Fruit fly (Drosophila melanogaster) whole organism, prepupa: Measurements from ENCODE around the gene CG8420.

Experiments
- Blimp-1 ChIP-seq: fragments of 200-800 bp; sonication (Bioruptor generic); optimal IDR thresholded peaks from 3 replicates; lab custom pipeline; 2017; ENCODE audit warnings: missing biosample characterization, missing genetic modification characterization, mild to moderate bottlenecking, moderate library complexity, missing genetic modification reagents
- CG10631 ChIP-seq: fragments of 200-800 bp; sonication (Bioruptor generic); optimal IDR thresholded peaks from 2 replicates; lab custom pipeline; 2016; ENCODE audit warnings: missing biosample characterization, missing genetic modification characterization
- CG10669 ChIP-seq: fragments of 200-800 bp; sonication (Bioruptor generic); optimal IDR thresholded peaks from 3 replicates; lab custom pipeline; 2018; ENCODE audit warnings: missing biosample characterization, mild to moderate bottlenecking, missing genetic modification characterization, moderate library complexity
- CG11294 ChIP-seq: fragments of 200-800 bp; sonication (Bioruptor generic); IDR thresholded peaks from 2 replicates; pipeline ENCODE4 v1.3.6; 2022; ENCODE audit warnings: missing biosample characterization, missing genetic modification characterization
- CG11762 ChIP-seq: fragments of 200-800 bp; sonication (Bioruptor generic); optimal IDR thresholded peaks from 3 replicates; lab custom pipeline; 2016; ENCODE audit warnings: missing biosample characterization, missing genetic modification characterization; ENCODE audit not compliant: insufficient read depth
- CG11902 ChIP-seq: fragments of 200-800 bp; sonication (Bioruptor generic); optimal IDR thresholded peaks from 3 replicates; lab custom pipeline; 2016; ENCODE audit warnings: missing biosample characterization, missing genetic modification characterization
- CG15336 ChIP-seq: fragments of 200-800 bp; sonication (Bioruptor generic); IDR thresholded peaks from 2 replicates; pipeline ENCODE4 v1.3.6; 2022; ENCODE audit warnings: missing biosample characterization, missing genetic modification characterization
- CG1621 ChIP-seq: fragments of 200-800 bp; sonication (Bioruptor generic); optimal IDR thresholded peaks from 3 replicates; lab custom pipeline; 2018; ENCODE audit warnings: missing biosample characterization, mild to moderate bottlenecking, missing genetic modification characterization
- CG3032 ChIP-seq: fragments of 200-800 bp; optimal IDR thresholded peaks from 2 replicates; lab custom pipeline; 2019; ENCODE audit warnings: missing biosample characterization, mild to moderate bottlenecking, missing genetic modification characterization, moderate library complexity
- CG31627 ChIP-seq: fragments of 200-800 bp; sonication (Bioruptor generic); optimal IDR thresholded peaks from 3 replicates; lab custom pipeline; 2016; ENCODE audit warnings: missing biosample characterization, missing genetic modification characterization
- CG32006 ChIP-seq: fragments of 200-800 bp; sonication (Bioruptor generic); optimal IDR thresholded peaks from 3 replicates; lab custom pipeline; 2017; ENCODE audit warnings: missing biosample characterization, mild to moderate bottlenecking, missing genetic modification characterization
- CG3919 ChIP-seq: fragments of 200-800 bp; sonication (Bioruptor generic); optimal IDR thresholded peaks from 3 replicates; lab custom pipeline; 2016; ENCODE audit warnings: missing biosample characterization, missing genetic modification characterization
- CG6163 ChIP-seq: fragments of 200-800 bp; sonication (Bioruptor generic); IDR thresholded peaks from 3 replicates; pipeline ENCODE4 v1.3.6; 2022; ENCODE audit warnings: missing biosample characterization, missing genetic modification characterization
- CG6792 ChIP-seq: fragments of 200-800 bp; sonication (Bioruptor generic); optimal IDR thresholded peaks from 3 replicates; lab custom pipeline; 2016; ENCODE audit warnings: missing biosample characterization, missing genetic modification characterization
- CG6808 ChIP-seq: fragments of 200-800 bp; sonication (Bioruptor generic); optimal IDR thresholded peaks from 3 replicates; lab custom pipeline; 2017; ENCODE audit warnings: missing biosample characterization, missing genetic modification characterization, mild to moderate bottlenecking, moderate library complexity, missing genetic modification reagents
- CG6854 ChIP-seq: fragments of 200-800 bp; sonication (Bioruptor generic); optimal IDR thresholded peaks from 2 replicates; lab custom pipeline; 2017; ENCODE audit warnings: missing biosample characterization, mild to moderate bottlenecking, missing genetic modification characterization
- CG7368 ChIP-seq: fragments of 200-800 bp; sonication (Bioruptor generic); optimal IDR thresholded peaks from 3 replicates; lab custom pipeline; 2016; ENCODE audit warnings: missing biosample characterization, missing genetic modification characterization
- CG8319 ChIP-seq: fragments of 200-800 bp; sonication (Bioruptor generic); optimal IDR thresholded peaks from 3 replicates; lab custom pipeline; 2016; ENCODE audit warnings: missing biosample characterization, missing genetic modification characterization
- CG8632 ChIP-seq: fragments of 200-800 bp; sonication (Bioruptor generic); optimal IDR thresholded peaks from 3 replicates; lab custom pipeline; 2016; ENCODE audit warnings: missing biosample characterization, missing genetic modification characterization
- CG9139 ChIP-seq: fragments of 200-800 bp; sonication (Bioruptor generic); optimal IDR thresholded peaks from 3 replicates; lab custom pipeline; 2017; ENCODE audit warnings: missing biosample characterization, mild to moderate bottlenecking, missing genetic modification characterization
- Eip75B ChIP-seq: fragments of 200-800 bp; sonication (Bioruptor generic); optimal IDR thresholded peaks from 3 replicates; lab custom pipeline; 2016; ENCODE audit warnings: missing biosample characterization, missing genetic modification characterization
- Eip78C ChIP-seq: fragments of 200-800 bp; sonication (Bioruptor generic); peaks from one replicate; lab custom pipeline; 2016; ENCODE audit warnings: missing biosample characterization, missing genetic modification characterization
- Eip93F ChIP-seq: fragments of 200-800 bp; sonication (Bioruptor generic); optimal IDR thresholded peaks from 2 replicates; lab custom pipeline; 2016; ENCODE audit warnings: missing biosample characterization, mild to moderate bottlenecking, missing genetic modification characterization
- Ets21C ChIP-seq: fragments of 200-800 bp; sonication (Bioruptor generic); optimal IDR thresholded peaks from 3 replicates; lab custom pipeline; 2016; ENCODE audit warnings: missing biosample characterization, missing genetic modification characterization
- Ets96B ChIP-seq: fragments of 200-800 bp; optimal IDR thresholded peaks from 2 replicates; lab custom pipeline; 2019; ENCODE audit warnings: missing biosample characterization, mild to moderate bottlenecking, missing genetic modification characterization, moderate library complexity
- Gug ChIP-seq: fragments of 200-800 bp; sonication (Bioruptor generic); IDR thresholded peaks from 2 replicates; pipeline ENCODE4 v1.3.6; 2022; ENCODE audit warnings: missing biosample characterization, missing genetic modification characterization
- Hr38 ChIP-seq: sonication (Bioruptor generic); optimal IDR thresholded peaks from 2 replicates; lab custom pipeline; 2016; ENCODE audit warnings: missing biosample characterization, missing genetic modification characterization
- Hr39 ChIP-seq: fragments of 200-800 bp; sonication (Bioruptor generic); optimal IDR thresholded peaks from 2 replicates; lab custom pipeline; 2016; ENCODE audit warnings: missing biosample characterization, missing genetic modification characterization
- Hr4 ChIP-seq: fragments of 200-800 bp; sonication (Bioruptor generic); optimal IDR thresholded peaks from 3 replicates; lab custom pipeline; 2016; ENCODE audit warnings: missing biosample characterization, missing genetic modification characterization
- OdsH ChIP-seq: fragments of 200-800 bp; sonication (Bioruptor generic); optimal IDR thresholded peaks from 3 replicates; lab custom pipeline; 2016; ENCODE audit warnings: missing biosample characterization, missing genetic modification characterization
- Sox102F ChIP-seq: fragments of 200-800 bp; sonication (Bioruptor generic); optimal IDR thresholded peaks from 2 replicates; lab custom pipeline; 2016; ENCODE audit warnings: missing biosample characterization, mild to moderate bottlenecking, missing genetic modification characterization
- Sox14 ChIP-seq: fragments of 200-800 bp; sonication (Bioruptor generic); optimal IDR thresholded peaks from 3 replicates; lab custom pipeline; 2016; ENCODE audit warnings: missing biosample characterization, missing genetic modification characterization
- Sox15 ChIP-seq: fragments of 200-800 bp; sonication (Bioruptor generic); optimal IDR thresholded peaks from 3 replicates; lab custom pipeline; 2016; ENCODE audit warnings: missing biosample characterization, missing genetic modification characterization
- achi ChIP-seq: fragments of 200-800 bp; sonication (Bioruptor generic); optimal IDR thresholded peaks from 3 replicates; lab custom pipeline; 2016; ENCODE audit warnings: missing biosample characterization, missing genetic modification characterization
- acj6 ChIP-seq: fragments of 200-800 bp; sonication (Bioruptor generic); optimal IDR thresholded peaks from 3 replicates; lab custom pipeline; 2016; ENCODE audit warnings: missing biosample characterization, missing genetic modification characterization
- cyc ChIP-seq: fragments of 200-800 bp; sonication (Bioruptor generic); optimal IDR thresholded peaks from 3 replicates; lab custom pipeline; 2016; ENCODE audit warnings: missing biosample characterization, missing genetic modification characterization
- eg ChIP-seq: fragments of 200-800 bp; sonication (Bioruptor generic); IDR thresholded peaks from 3 replicates; pipeline ENCODE4 v1.3.6; 2022; ENCODE audit warnings: missing biosample characterization, missing genetic modification characterization
- esn ChIP-seq: fragments of 200-800 bp; sonication (Bioruptor generic); optimal IDR thresholded peaks from 2 replicates; lab custom pipeline; 2016; ENCODE audit warnings: missing biosample characterization, mild to moderate bottlenecking, missing genetic modification characterization, moderate library complexity
- fd59A ChIP-seq: fragments of 200-800 bp; sonication (Bioruptor generic); optimal IDR thresholded peaks from 2 replicates; lab custom pipeline; 2017; ENCODE audit warnings: missing biosample characterization, mild to moderate bottlenecking, missing genetic modification characterization, missing genetic modification reagents
- fd85E ChIP-seq: fragments of 200-800 bp; sonication (Bioruptor generic); optimal IDR thresholded peaks from 3 replicates; lab custom pipeline; 2016; ENCODE audit warnings: missing biosample characterization, missing genetic modification characterization
- fkh ChIP-seq: fragments of 200-800 bp; sonication (Bioruptor generic); optimal IDR thresholded peaks from 3 replicates; lab custom pipeline; 2017; ENCODE audit warnings: missing biosample characterization, mild to moderate bottlenecking, missing genetic modification characterization, moderate library complexity
- lz ChIP-seq: fragments of 200-800 bp; sonication (Bioruptor generic); optimal IDR thresholded peaks from 3 replicates; lab custom pipeline; 2016; ENCODE audit warnings: missing biosample characterization, missing genetic modification characterization
- pdm3 ChIP-seq: fragments of 200-800 bp; sonication (Bioruptor generic); optimal IDR thresholded peaks from 3 replicates; lab custom pipeline; 2016; ENCODE audit warnings: missing biosample characterization, missing genetic modification characterization
- salr ChIP-seq, 2 experiments: fragments of 200-800 bp; sonication (Bioruptor generic); optimal IDR thresholded peaks; 3 replicates each; lab custom pipeline; 2016 to 2018; ENCODE audit warnings: missing biosample characterization in 2 of 2, missing genetic modification characterization in 2 of 2, mild to moderate bottlenecking in 1 of 2
- topi ChIP-seq: fragments of 200-800 bp; sonication (Bioruptor generic); optimal IDR thresholded peaks from 3 replicates; lab custom pipeline; 2016; ENCODE audit warnings: missing biosample characterization, missing genetic modification characterization

The CG8420 gene

DNA sequence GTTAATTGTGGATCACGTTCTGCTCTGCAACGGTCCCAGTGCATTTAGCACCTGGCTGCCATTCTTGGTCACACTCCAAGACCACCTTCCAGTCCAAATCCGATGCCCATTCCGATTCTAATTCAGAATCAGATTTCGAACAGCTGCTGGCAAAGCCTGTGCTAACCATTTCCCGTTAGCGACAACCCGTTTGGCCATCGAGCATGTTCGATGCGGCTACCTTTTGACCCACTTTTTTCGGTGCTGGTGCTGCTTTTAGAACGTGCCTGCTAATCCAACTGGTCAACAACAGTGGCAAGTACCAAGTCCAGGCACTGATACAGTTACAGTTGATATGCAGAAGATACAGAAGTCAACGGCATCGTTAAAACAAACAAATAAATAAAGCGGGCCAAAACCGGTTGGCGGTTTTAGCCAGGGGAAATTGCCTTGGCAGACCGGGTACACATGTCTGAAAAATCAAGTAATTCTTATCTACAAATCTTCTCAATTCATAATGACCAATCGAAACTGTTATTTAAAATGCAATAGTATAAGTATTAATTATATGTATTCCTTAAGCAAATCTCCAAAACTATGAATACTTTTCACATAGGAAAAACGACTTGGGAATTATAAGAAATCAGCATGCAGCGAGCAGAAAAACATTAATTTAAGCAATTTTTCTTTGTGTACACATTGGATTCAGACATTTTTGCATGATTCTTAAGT is 2.7 kb downstream of the CG8420 start (continued):
- TF ChIP-seq Sox14 (GFP tag; lab: Kevin White, UChicago) (peak; percentile 19), CG9139 (GFP tag; lab: Kevin White, UChicago) (no peak), Eip75B (GFP tag; lab: Kevin White, UChicago) (peak; percentile 20), esn (GFP tag; lab: Kevin White, UChicago) (peak; percentile 62), cyc (peak; percentile 30), CG11294 (GFP tag; lab: Robert Waterston, UW) (no peak), OdsH (peak; percentile 27), Sox15 (no peak), CG11762 (no peak), fd59A (GFP tag; lab: Kevin White, UChicago) (no peak), Ets21C (GFP tag; lab: Kevin White, UChicago) (peak; percentile 17), Hr4 (GFP tag; lab: Kevin White, UChicago) (no peak), fkh (GFP tag; lab: Kevin White, UChicago) (no peak), Gug (GFP tag; lab: Robert Waterston, UW) (no peak), salr (GFP tag; optimal IDR thresholded peaks at IDR 0.05; lab: Kevin White, UChicago) (no peak), CG15336 (GFP tag; lab: Robert Waterston, UW) (0 out of 2 replicates have a peak, but pooled peaks have one; percentile 7), Eip93F (GFP tag; lab: Kevin White, UChicago) (peak; percentile 36), CG1621 (tag; lab: Kevin White, UChicago) (no peak), Sox102F (GFP tag; lab: Kevin White, UChicago) (peak; percentile 56), Hr38 (GFP tag; lab: Kevin White, UChicago) (no peak), CG6792 (GFP tag; lab: Kevin White, UChicago) (no peak), CG31627 (GFP tag; lab: Kevin White, UChicago) (peak; percentile 15), CG8319 (GFP tag; lab: Kevin White, UChicago) (no peak), achi (GFP tag; lab: Kevin White, UChicago) (peak; percentile 7), pdm3 (GFP tag; lab: Kevin White, UChicago) (peak; percentile 41), CG3032 (tag; lab: Kevin White, UChicago) (peak; percentile 38), Ets96B (peak; percentile 5), Hr39 (GFP tag; lab: Kevin White, UChicago) (peak; percentile 32), acj6 (peak; percentile 33), CG7368 (GFP tag; lab: Kevin White, UChicago) (no peak), CG6808 (GFP tag; lab: Kevin White, UChicago) (peak; percentile 46), topi (GFP tag; lab: Kevin White, UChicago) (peak; percentile 49), fd85E (no peak), CG3919 (GFP tag; lab: Kevin White, UChicago) (peak; percentile 37), Blimp-1 (GFP tag; lab: Kevin White, UChicago) (no peak), Eip78C (GFP tag; lab: Kevin White, UChicago) (peak; percentile 77)

DNA sequence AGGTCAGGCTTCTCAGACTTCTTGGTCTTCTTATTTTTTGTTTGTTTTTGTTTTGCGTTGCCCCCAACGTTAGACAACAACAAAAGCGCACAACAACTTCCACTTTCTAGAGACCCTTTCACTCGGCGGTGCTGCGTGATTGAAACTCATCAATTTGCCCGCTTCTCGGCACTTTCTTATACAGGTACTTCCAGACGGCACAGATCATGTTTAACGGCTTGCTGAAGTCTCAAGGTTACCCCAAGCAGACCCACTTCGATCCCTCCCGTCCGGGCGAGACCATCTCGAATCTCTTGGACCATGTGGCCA is 3.2 kb downstream of the CG8420 start:
- peak; percentile 85 for TF ChIP-seq Blimp-1 (GFP tag; lab: Kevin White, UChicago)
- no peak for TF ChIP-seq CG11902 (GFP tag; lab: Kevin White, UChicago)
- TF ChIP-seq Eip78C (GFP tag; lab: Kevin White, UChicago) = peak; percentile 35
- TF ChIP-seq lz = no peak

DNA sequence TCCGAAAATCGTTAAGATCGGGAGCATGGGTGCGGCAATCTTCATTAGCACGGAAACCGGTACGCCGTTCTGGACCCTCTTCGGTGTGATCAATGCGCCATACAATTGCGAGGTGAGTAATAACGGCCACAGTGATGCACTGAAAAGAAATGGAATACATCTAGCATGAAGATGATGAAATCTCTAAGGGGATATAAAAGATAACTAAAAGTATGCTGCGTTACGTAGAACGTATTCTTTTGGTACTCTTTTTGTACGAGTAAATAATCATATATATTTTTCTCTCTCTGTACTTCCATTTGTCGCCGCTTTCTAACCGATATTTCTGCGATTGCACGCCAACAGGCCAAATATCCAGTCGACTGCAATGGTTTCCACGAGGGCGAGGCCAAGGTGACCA is 4.4 kb downstream of the CG8420 start:
- TF ChIP-seq Sox102F (GFP tag; lab: Kevin White, UChicago) = peak; percentile 92
- TF ChIP-seq CG32006 (GFP tag; lab: Kevin White, UChicago) = peak; percentile 92
- peak; percentile 71 for TF ChIP-seq CG10669 (GFP tag; lab: Kevin White, UChicago)
- peak; percentile 93; the same call in 2 of the 3 replicates for TF ChIP-seq eg (GFP tag; lab: Robert Waterston, UW)
- peak; percentile 86 for TF ChIP-seq OdsH
- peak; percentile 85 for TF ChIP-seq Ets21C (GFP tag; lab: Kevin White, UChicago)
- TF ChIP-seq Sox14 (GFP tag; lab: Kevin White, UChicago) = peak; percentile 89
- TF ChIP-seq CG10631 = peak; percentile 88
- TF ChIP-seq CG15336 (GFP tag; lab: Robert Waterston, UW) = peak; percentile 91
- TF ChIP-seq Gug (GFP tag; lab: Robert Waterston, UW) = peak; percentile 76
- peak; percentile 93 for TF ChIP-seq CG6163 (GFP tag; lab: Robert Waterston, UW)
- peak; percentile 76 for TF ChIP-seq CG11294 (GFP tag; lab: Robert Waterston, UW)
- TF ChIP-seq CG8632 (GFP tag; lab: Kevin White, UChicago) = peak; percentile 79
- peak; percentile 77 for TF ChIP-seq Sox15
- TF ChIP-seq CG6854 (GFP tag; lab: Kevin White, UChicago) = peak; percentile 86
- peak; percentile 34 for TF ChIP-seq CG9139 (GFP tag; lab: Kevin White, UChicago)
- peak; percentile 94 for TF ChIP-seq esn (GFP tag; lab: Kevin White, UChicago)
- TF ChIP-seq Hr38 (GFP tag; lab: Kevin White, UChicago) = no peak
- TF ChIP-seq salr (GFP tag; optimal IDR thresholded peaks at IDR 0.05; lab: Kevin White, UChicago) = peak; percentile 51 to 73
- TF ChIP-seq lz = peak; percentile 92
- TF ChIP-seq CG7368 (GFP tag; lab: Kevin White, UChicago) = peak; percentile 72
- peak; percentile 71 for TF ChIP-seq CG3032 (tag; lab: Kevin White, UChicago)
- TF ChIP-seq CG31627 (GFP tag; lab: Kevin White, UChicago) = peak; percentile 94
- no peak for TF ChIP-seq fd59A (GFP tag; lab: Kevin White, UChicago)
- peak; percentile 91 for TF ChIP-seq CG3919 (GFP tag; lab: Kevin White, UChicago)
